Fruit fly (Drosophila melanogaster): ENCODE measurements around the gene CG5895.

The CG5895 gene

DNA sequence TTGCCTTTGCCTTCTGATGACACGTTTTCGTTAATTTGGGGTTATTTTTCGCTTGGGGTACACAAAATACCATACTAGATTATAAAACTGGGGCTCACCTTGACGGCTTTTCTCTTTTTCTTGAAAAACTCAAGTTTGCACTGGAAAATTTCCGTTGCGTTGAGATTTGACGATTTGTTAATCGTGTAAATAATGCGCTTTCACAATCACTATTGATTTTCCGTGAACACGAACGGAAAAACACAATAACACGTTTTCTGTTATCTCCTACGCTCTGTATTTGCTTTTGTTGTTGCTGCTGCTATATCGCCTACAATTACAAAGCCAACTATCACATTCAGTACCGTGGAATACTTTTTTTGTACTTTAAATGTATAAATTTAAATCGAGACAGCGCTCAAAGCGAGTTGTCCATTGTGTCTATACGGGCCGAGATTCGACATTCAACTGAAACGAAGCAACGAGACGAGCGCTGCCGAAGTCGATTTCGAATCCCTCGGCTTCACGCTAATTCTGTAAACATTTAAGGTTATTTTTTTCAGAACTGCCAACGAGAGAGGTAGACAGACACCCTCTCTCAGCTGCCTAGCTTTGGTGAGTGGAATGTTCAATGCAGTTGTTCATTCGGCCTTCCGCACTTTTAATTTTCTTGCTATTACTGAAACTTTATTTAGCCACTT lies 11.2 kb downstream of the CG5895 start (continued):
- TF ChIP-seq CG3919 (GFP tag; optimal IDR thresholded peaks at IDR 0.05) (peak; percentile 34), fd85E (GFP tag; optimal IDR thresholded peaks at IDR 0.05) (peak; percentile 35), CG10669 (GFP tag; optimal IDR thresholded peaks at IDR 0.05) (no peak), CG6276 (GFP tag; optimal IDR thresholded peaks at IDR 0.05) (no peak), topi (GFP tag; optimal IDR thresholded peaks at IDR 0.05) (peak; percentile 34), dsx (GFP tag; optimal IDR thresholded peaks at IDR 0.05; ENCODE audit: poor library complexity, severe bottlenecking) (peak; percentile 73), Sox102F (GFP tag; optimal IDR thresholded peaks at IDR 0.05) (peak; percentile 32), Hr4 (GFP tag; optimal IDR thresholded peaks at IDR 0.05) (no peak), acj6 (GFP tag; optimal IDR thresholded peaks at IDR 0.05) (no peak), Gug (GFP tag; IDR thresholded peaks at IDR 0.05) (no peak), fkh (GFP tag; optimal IDR thresholded peaks at IDR 0.05) (peak; percentile 93), Sox14 (GFP tag; optimal IDR thresholded peaks at IDR 0.05) (peak; percentile 13), ss (GFP tag; optimal IDR thresholded peaks at IDR 0.05) (peak in 1 of 2 experiments; percentile 45), CG6163 (GFP tag; IDR thresholded peaks at IDR 0.05) (peak; percentile 60; the same call in 2 of the 3 replicates), CG34406 (GFP tag; optimal IDR thresholded peaks at IDR 0.05) (no peak)

DNA sequence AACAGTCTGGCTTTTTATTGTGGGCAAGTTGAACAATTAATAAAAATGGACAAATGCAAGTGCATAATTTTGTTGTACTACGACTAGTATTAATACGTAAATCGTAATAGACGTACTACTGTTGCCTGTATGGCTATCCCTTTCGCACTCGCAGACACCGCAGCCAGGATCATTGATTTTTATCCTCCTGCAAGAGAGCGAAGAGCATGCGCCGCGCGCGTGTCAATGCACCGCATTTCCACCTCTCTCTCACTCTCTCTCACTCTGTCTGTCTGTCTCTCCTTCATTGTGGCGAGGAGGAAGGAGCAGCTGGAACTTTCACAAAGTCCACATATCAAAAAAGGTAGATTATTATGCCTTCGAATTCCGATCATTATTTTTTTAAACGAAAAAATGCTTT lies 11.8 kb downstream of the CG5895 start:
- peak; percentile 20 for TF ChIP-seq Eip78C (GFP tag)
- TF ChIP-seq dsx (GFP tag; optimal IDR thresholded peaks at IDR 0.05; ENCODE audit: poor library complexity, severe bottlenecking): no peak
- TF ChIP-seq CG6163 (GFP tag; IDR thresholded peaks at IDR 0.05): 0 out of 3 replicates have a peak, but pooled peaks have one; percentile 8
- TF ChIP-seq lz (GFP tag; optimal IDR thresholded peaks at IDR 0.05): no peak
- TF ChIP-seq Ets96B (tag; optimal IDR thresholded peaks at IDR 0.05): no peak
- no peak for TF ChIP-seq Met (GFP tag; optimal IDR thresholded peaks at IDR 0.05)
- peak; percentile 7 for TF ChIP-seq CG9139 (GFP tag; optimal IDR thresholded peaks at IDR 0.05)

DNA sequence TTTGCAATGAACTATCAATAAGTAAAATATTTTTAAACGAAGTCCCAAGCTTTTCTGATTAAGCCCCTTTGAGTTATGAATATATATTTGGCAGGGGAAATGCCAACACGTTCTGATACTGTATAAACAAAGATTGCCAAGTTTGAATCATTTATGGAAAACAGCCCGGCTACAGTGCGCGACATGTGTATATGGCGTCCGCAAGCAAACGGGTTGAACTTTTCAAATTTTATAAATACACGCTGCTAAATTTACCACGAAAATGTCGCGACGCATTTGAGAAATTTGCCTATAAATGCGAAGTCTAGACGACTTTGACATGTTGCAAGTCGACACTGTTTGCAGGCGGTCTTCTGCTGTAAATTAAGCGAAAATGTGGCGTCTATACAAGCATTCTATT lies 12.8 kb downstream of the CG5895 start:
- TF ChIP-seq CG7368 (GFP tag; optimal IDR thresholded peaks at IDR 0.05) (peak; percentile 54), CG11902 (GFP tag; optimal IDR thresholded peaks at IDR 0.05) (peak; percentile 55), Blimp-1 (GFP tag; optimal IDR thresholded peaks at IDR 0.05) (peak; percentile 41), CG6792 (GFP tag; optimal IDR thresholded peaks at IDR 0.05) (peak; percentile 59), CG3919 (GFP tag; optimal IDR thresholded peaks at IDR 0.05) (peak; percentile 73), dac (GFP tag; optimal IDR thresholded peaks at IDR 0.05) (no peak), CG9139 (GFP tag; optimal IDR thresholded peaks at IDR 0.05) (peak; percentile 62), CG11762 (GFP tag; optimal IDR thresholded peaks at IDR 0.05; ENCODE audit: insufficient read depth) (peak; percentile 39), fd85E (GFP tag; optimal IDR thresholded peaks at IDR 0.05) (no peak), CG6276 (GFP tag; optimal IDR thresholded peaks at IDR 0.05) (peak; percentile 50), CG6854 (GFP tag; optimal IDR thresholded peaks at IDR 0.05) (peak; percentile 52), fkh (GFP tag; optimal IDR thresholded peaks at IDR 0.05) (peak; percentile 14), eg (GFP tag; IDR thresholded peaks at IDR 0.05) (peak; percentile 77), Eip93F (GFP tag; optimal IDR thresholded peaks at IDR 0.05) (peak; percentile 13), Hr4 (GFP tag; optimal IDR thresholded peaks at IDR 0.05) (peak; percentile 52), Lpt (GFP tag; optimal IDR thresholded peaks at IDR 0.05) (peak; percentile 46), ss (GFP tag; optimal IDR thresholded peaks at IDR 0.05) (peak; percentile 45 to 80), net (GFP tag; optimal IDR thresholded peaks at IDR 0.05) (peak; percentile 71), spab (GFP tag; optimal IDR thresholded peaks at IDR 0.05) (peak; percentile 66), Sox102F (GFP tag; optimal IDR thresholded peaks at IDR 0.05) (peak; percentile 81), esn (GFP tag; optimal IDR thresholded peaks at IDR 0.05) (peak; percentile 80), CG10631 (GFP tag; optimal IDR thresholded peaks at IDR 0.05) (peak; percentile 55), vri (GFP tag; optimal IDR thresholded peaks at IDR 0.05) (peak; percentile 33), CG10669 (GFP tag; optimal IDR thresholded peaks at IDR 0.05) (peak; percentile 71), Met (GFP tag; optimal IDR thresholded peaks at IDR 0.05) (peak; percentile 83), salr (GFP tag; optimal IDR thresholded peaks at IDR 0.05) (peak; percentile 50 to 77), CG8632 (GFP tag; optimal IDR thresholded peaks at IDR 0.05) (peak; percentile 62), dsx (GFP tag; optimal IDR thresholded peaks at IDR 0.05; ENCODE audit: poor library complexity, severe bottlenecking) (no peak), CG4318 (GFP tag; optimal IDR thresholded peaks at IDR 0.05) (no peak), lz (GFP tag; optimal IDR thresholded peaks at IDR 0.05) (peak; percentile 75), CG16779 (tag; optimal IDR thresholded peaks at IDR 0.05) (peak; percentile 16), Ets96B (tag; optimal IDR thresholded peaks at IDR 0.05) (peak; percentile 65), cyc (GFP tag; optimal IDR thresholded peaks at IDR 0.05) (peak; percentile 76), Ets21C (GFP tag; optimal IDR thresholded peaks at IDR 0.05) (peak; percentile 67), CG3032 (tag; optimal IDR thresholded peaks at IDR 0.05) (peak; percentile 67), Hr39 (GFP tag; optimal IDR thresholded peaks at IDR 0.05) (peak; percentile 80), CG32006 (GFP tag; optimal IDR thresholded peaks at IDR 0.05) (peak; percentile 64)
